Fruit fly (Drosophila melanogaster) whole organism, embryonic: Measurements from ENCODE around the gene TwdlE.

ENCODE experiments used
- Abd-B ChIP-seq: fragments of 200-800 bp; sonication (Bioruptor generic); optimal IDR thresholded peaks from 2 replicates; lab custom pipeline; 2018; ENCODE audit warnings: missing biosample characterization, mild to moderate bottlenecking, missing genetic modification characterization, moderate library complexity
- Ada2b ChIP-seq: fragments of 200-800 bp; sonication (Bioruptor generic); IDR thresholded peaks from 2 replicates; pipeline ENCODE4 v1.3.6; 2022; ENCODE audit warnings: missing biosample characterization, missing genetic modification characterization
- Aef1 ChIP-seq: fragments of 200-800 bp; sonication (Bioruptor generic); IDR thresholded peaks from 3 replicates; pipeline ENCODE4 v1.3.6; 2022; ENCODE audit warnings: missing biosample characterization, missing genetic modification characterization
- B-H2 ChIP-seq: fragments of 200-800 bp; sonication (Bioruptor generic); optimal IDR thresholded peaks from 2 replicates; lab custom pipeline; 2018; ENCODE audit warnings: missing biosample characterization, mild to moderate bottlenecking, missing genetic modification characterization
- Bteb2 ChIP-seq: fragments of 200-800 bp; sonication (Bioruptor generic); optimal IDR thresholded peaks from 2 replicates; lab custom pipeline; 2016; ENCODE audit warnings: missing biosample characterization, missing genetic modification characterization
- CG10209 ChIP-seq: fragments of 200-800 bp; sonication (Bioruptor generic); optimal IDR thresholded peaks from 3 replicates; lab custom pipeline; 2017; ENCODE audit warnings: missing biosample characterization, mild to moderate bottlenecking, missing genetic modification characterization, missing genetic modification reagents
- CG10274 ChIP-seq: fragments of 200-800 bp; sonication (Bioruptor generic); optimal IDR thresholded peaks from 3 replicates; lab custom pipeline; 2017; ENCODE audit warnings: missing biosample characterization, mild to moderate bottlenecking, missing genetic modification characterization
- CG11085 ChIP-seq: fragments of 200-800 bp; sonication (Bioruptor generic); IDR thresholded peaks from 2 replicates; pipeline ENCODE4 v1.3.6; 2022; ENCODE audit warnings: missing biosample characterization, missing genetic modification characterization
- CG12659 ChIP-seq: fragments of 200-800 bp; sonication (Bioruptor generic); optimal IDR thresholded peaks from 3 replicates; lab custom pipeline; 2017; ENCODE audit warnings: mild to moderate bottlenecking, missing biosample characterization, missing genetic modification reagents, missing genetic modification characterization
- CG1647 ChIP-seq: fragments of 200-800 bp; sonication (Bioruptor generic); optimal IDR thresholded peaks from 3 replicates; lab custom pipeline; 2016; ENCODE audit warnings: missing biosample characterization, missing genetic modification characterization
- CG16863 ChIP-seq: fragments of 200-800 bp; sonication (Bioruptor generic); optimal IDR thresholded peaks from 3 replicates; lab custom pipeline; 2016; ENCODE audit warnings: missing biosample characterization, missing genetic modification characterization
- CG18011 ChIP-seq: fragments of 200-800 bp; sonication (Bioruptor generic); optimal IDR thresholded peaks from 2 replicates; lab custom pipeline; 2017; ENCODE audit warnings: missing biosample characterization, missing genetic modification characterization, mild to moderate bottlenecking, moderate library complexity, missing genotype
- CG2116 ChIP-seq: fragments of 200-800 bp; sonication (Bioruptor generic); optimal IDR thresholded peaks from 3 replicates; lab custom pipeline; 2018; ENCODE audit warnings: missing biosample characterization, mild to moderate bottlenecking, missing genetic modification characterization
- CG30020 ChIP-seq: fragments of 200-800 bp; optimal IDR thresholded peaks from 2 replicates; lab custom pipeline; 2019; ENCODE audit warnings: missing biosample characterization, mild to moderate bottlenecking, missing genetic modification characterization, moderate library complexity
- CG3281 ChIP-seq: fragments of 200-800 bp; sonication (Bioruptor generic); optimal IDR thresholded peaks from 3 replicates; lab custom pipeline; 2017; ENCODE audit warnings: missing biosample characterization, mild to moderate bottlenecking, missing genetic modification characterization
- CG33213 ChIP-seq: fragments of 200-800 bp; sonication (Bioruptor generic); optimal IDR thresholded peaks from 3 replicates; lab custom pipeline; 2016; ENCODE audit warnings: missing biosample characterization, missing genetic modification characterization
- CG34376 ChIP-seq: fragments of 200-800 bp; sonication (Bioruptor generic); optimal IDR thresholded peaks from 2 replicates; lab custom pipeline; 2018; ENCODE audit warnings: missing biosample characterization, mild to moderate bottlenecking, missing genetic modification characterization
- CG4424 ChIP-seq: fragments of 200-800 bp; sonication (Bioruptor generic); optimal IDR thresholded peaks from 3 replicates; lab custom pipeline; 2016; ENCODE audit warnings: missing biosample characterization, missing genetic modification characterization
- CG4730 ChIP-seq: fragments of 200-800 bp; sonication (Bioruptor generic); IDR thresholded peaks from 2 replicates; pipeline ENCODE4 v1.3.6; 2022; ENCODE audit warnings: missing biosample characterization, missing genetic modification characterization
- CG6254 ChIP-seq: fragments of 200-800 bp; sonication (Bioruptor generic); optimal IDR thresholded peaks from 3 replicates; lab custom pipeline; 2017; ENCODE audit warnings: mild to moderate bottlenecking, missing biosample characterization, missing genetic modification reagents, missing genetic modification characterization
- CG6683 ChIP-seq: fragments of 200-800 bp; sonication (Bioruptor generic); optimal IDR thresholded peaks from 2 replicates; lab custom pipeline; 2017; ENCODE audit warnings: missing biosample characterization, mild to moderate bottlenecking, missing genetic modification characterization, missing genetic modification reagents
- CG6689 ChIP-seq: fragments of 200-800 bp; sonication (Bioruptor generic); IDR thresholded peaks from 2 replicates; pipeline ENCODE4 v1.3.6; 2022; ENCODE audit warnings: missing biosample characterization, missing genetic modification characterization
- CG7786 ChIP-seq: fragments of 200-800 bp; sonication (Bioruptor generic); optimal IDR thresholded peaks from 2 replicates; lab custom pipeline; 2016; ENCODE audit warnings: missing biosample characterization, missing genetic modification characterization
- CG8478 ChIP-seq: fragments of >200 bp; optimal IDR thresholded peaks from 2 replicates; lab custom pipeline; 2018
- Dbx ChIP-seq: fragments of 200-800 bp; sonication (Bioruptor generic); IDR thresholded peaks from 3 replicates; pipeline ENCODE4 v1.3.6; 2022; ENCODE audit warnings: missing biosample characterization, missing genetic modification characterization
- Dp ChIP-seq: fragments of 200-800 bp; sonication (Bioruptor generic); optimal IDR thresholded peaks from 2 replicates; lab custom pipeline; 2018; ENCODE audit warnings: missing biosample characterization, mild to moderate bottlenecking, missing genetic modification characterization, moderate library complexity
- Fer3 ChIP-seq: fragments of 200-800 bp; sonication (Bioruptor generic); optimal IDR thresholded peaks from 2 replicates; lab custom pipeline; 2018; ENCODE audit warnings: missing biosample characterization, mild to moderate bottlenecking, missing genetic modification characterization, moderate library complexity
- Gug ChIP-seq: fragments of 200-800 bp; sonication (Bioruptor generic); IDR thresholded peaks from 4 replicates; pipeline ENCODE4 v1.3.6; 2022; ENCODE audit warnings: missing biosample characterization, missing genetic modification characterization
- HmgD ChIP-seq: fragments of 200-800 bp; sonication (Bioruptor generic); optimal IDR thresholded peaks from 3 replicates; lab custom pipeline; 2016; ENCODE audit warnings: missing biosample characterization, missing genetic modification characterization
- HmgZ ChIP-seq: fragments of 200-800 bp; sonication (Bioruptor generic); optimal IDR thresholded peaks from 2 replicates; lab custom pipeline; 2018; ENCODE audit warnings: missing biosample characterization, mild to moderate bottlenecking, missing genetic modification characterization
- Hr78 ChIP-seq, 2 experiments: fragments of 200-800 bp in 1 of 2; fragments of >200 bp in 1 of 2; sonication (Bioruptor generic) in 1 of 2; optimal IDR thresholded peaks; 2 replicates each; lab custom pipeline; 2017 to 2019; ENCODE audit warnings: missing biosample characterization in 2 of 2, missing genetic modification characterization in 2 of 2, mild to moderate bottlenecking in 1 of 2, moderate library complexity in 1 of 2
- Lim3 ChIP-seq: fragments of 200-800 bp; sonication (Bioruptor generic); IDR thresholded peaks from 2 replicates; pipeline ENCODE4 v1.3.6; 2022; ENCODE audit warnings: missing biosample characterization, missing genetic modification characterization
- MBD-R2 ChIP-seq: fragments of 200-800 bp; sonication (Bioruptor generic); IDR thresholded peaks from 2 replicates; pipeline ENCODE4 v1.3.6; 2022; ENCODE audit warnings: missing biosample characterization, missing genetic modification characterization
- NFAT ChIP-seq: fragments of 200-800 bp; sonication (Bioruptor generic); IDR thresholded peaks from 2 replicates; pipeline ENCODE4 v1.3.6; 2022; ENCODE audit warnings: missing biosample characterization, missing genetic modification characterization
- Optix ChIP-seq: fragments of 200-800 bp; sonication (Bioruptor generic); IDR thresholded peaks from 3 replicates; pipeline ENCODE4 v1.3.6; 2022; ENCODE audit warnings: missing biosample characterization, missing genetic modification characterization
- Usf ChIP-seq: fragments of 200-800 bp; sonication (Bioruptor generic); optimal IDR thresholded peaks from 2 replicates; lab custom pipeline; 2017; ENCODE audit warnings: missing genotype, missing biosample characterization, missing genetic modification characterization
- Xrp1 ChIP-seq: fragments of 200-800 bp; sonication (Bioruptor generic); IDR thresholded peaks from 2 replicates; pipeline ENCODE4 v1.3.6; 2022; ENCODE audit warnings: missing biosample characterization, missing genetic modification characterization
- ab ChIP-seq: fragments of 200-800 bp; sonication (Bioruptor generic); optimal IDR thresholded peaks from 2 replicates; lab custom pipeline; 2016; ENCODE audit warnings: missing biosample characterization, missing genetic modification characterization
- amos ChIP-seq: fragments of 200-800 bp; sonication (Bioruptor generic); IDR thresholded peaks from 2 replicates; pipeline ENCODE4 v1.3.6; 2022; ENCODE audit warnings: missing biosample characterization, missing genetic modification characterization; ENCODE audit not compliant: partially characterized antibody
- aop ChIP-seq: fragments of 200-800 bp; sonication (Bioruptor generic); IDR thresholded peaks from 2 replicates; pipeline ENCODE4 v1.3.6; 2022; ENCODE audit warnings: missing biosample characterization, missing genetic modification characterization
- bsh ChIP-seq, 2 experiments: fragments of 200-800 bp; sonication (Bioruptor generic); optimal IDR thresholded peaks; 2 replicates each; lab custom pipeline; 2017 to 2018; ENCODE audit warnings: mild to moderate bottlenecking in 2 of 2, missing biosample characterization in 2 of 2, missing genetic modification characterization in 2 of 2, moderate library complexity in 1 of 2
- caup ChIP-seq: fragments of 200-800 bp; sonication (Bioruptor generic); optimal IDR thresholded peaks from 3 replicates; lab custom pipeline; 2017; ENCODE audit warnings: missing biosample characterization, mild to moderate bottlenecking, missing genetic modification characterization, moderate library complexity; ENCODE audit not compliant: severe bottlenecking
- disco-r ChIP-seq: fragments of 200-800 bp; sonication (Bioruptor generic); optimal IDR thresholded peaks from 2 replicates; lab custom pipeline; 2016; ENCODE audit warnings: missing biosample characterization, missing genetic modification characterization
- esg ChIP-seq: fragments of 200-800 bp; sonication (Bioruptor generic); conservative IDR thresholded peaks from 2 replicates; pipeline ENCODE4 v1.3.6; 2022; ENCODE audit warnings: missing biosample characterization, missing genetic modification characterization
- fd3F ChIP-seq: fragments of 200-800 bp; sonication (Bioruptor generic); optimal IDR thresholded peaks from 2 replicates; lab custom pipeline; 2018; ENCODE audit warnings: missing biosample characterization, mild to moderate bottlenecking, missing genetic modification characterization, moderate library complexity
- gcm ChIP-seq: fragments of 200-800 bp; sonication (Bioruptor generic); optimal IDR thresholded peaks from 2 replicates; lab custom pipeline; 2019; ENCODE audit warnings: missing biosample characterization, mild to moderate bottlenecking, missing genetic modification characterization, moderate library complexity
- mam ChIP-seq: fragments of 200-800 bp; sonication (Bioruptor generic); optimal IDR thresholded peaks from 3 replicates; lab custom pipeline; 2016; ENCODE audit warnings: missing biosample characterization, missing genetic modification characterization
- row ChIP-seq: fragments of 200-800 bp; sonication (Bioruptor generic); IDR thresholded peaks from 3 replicates; pipeline ENCODE4 v1.3.6; 2022; ENCODE audit warnings: missing biosample characterization, missing genetic modification characterization
- slbo ChIP-seq: fragments of 200-800 bp; sonication (Bioruptor generic); IDR thresholded peaks from 2 replicates; pipeline ENCODE4 v1.3.6; 2022; ENCODE audit warnings: missing biosample characterization, missing genetic modification characterization
- sob ChIP-seq: fragments of 200-800 bp; sonication (Bioruptor generic); IDR thresholded peaks from 2 replicates; pipeline ENCODE4 v1.3.6; 2022; ENCODE audit warnings: missing biosample characterization, missing genetic modification characterization
- ssp ChIP-seq: fragments of 200-800 bp; sonication (Bioruptor generic); IDR thresholded peaks from 2 replicates; pipeline ENCODE4 v1.3.6; 2022; ENCODE audit warnings: missing biosample characterization, missing genetic modification characterization
- ttk ChIP-seq: fragments of 200-800 bp; sonication (Bioruptor generic); IDR thresholded peaks from 2 replicates; pipeline ENCODE4 v2.1.2; 2022; ENCODE audit warnings: missing biosample characterization, missing genetic modification characterization
- yki ChIP-seq: fragments of >200 bp; optimal IDR thresholded peaks from 3 replicates; lab custom pipeline; 2018

TwdlE gene

DNA sequence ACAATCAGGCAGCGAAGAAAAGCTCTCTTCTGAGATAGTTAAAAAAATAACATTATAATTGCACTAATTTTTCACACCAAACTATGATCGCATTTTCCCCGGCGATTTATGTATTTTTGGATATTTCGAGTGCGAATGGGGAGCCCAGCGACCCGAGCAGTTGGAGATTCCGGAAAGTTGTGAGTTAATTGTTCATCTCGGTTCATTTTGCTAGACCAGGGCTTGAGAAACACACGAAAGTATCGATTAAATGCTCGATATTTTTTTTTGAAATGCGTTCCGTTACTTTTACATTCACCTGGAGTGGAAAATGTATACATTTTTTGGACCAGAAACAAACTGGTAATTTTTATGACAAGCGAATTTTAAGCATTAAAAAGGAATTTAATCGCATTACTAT is 50.1 kb downstream of the TwdlE start, which contains the start of gene Cdc14 (continued):
- TF ChIP-seq CG7786 (GFP tag; lab: Kevin White, UChicago): no peak
- no peak for TF ChIP-seq Dp (GFP tag; lab: Kevin White, UChicago)
- TF ChIP-seq CG3281 (GFP tag; lab: Kevin White, UChicago): no peak
- no peak for TF ChIP-seq Aef1 (GFP tag; lab: Robert Waterston, UW)
- no peak for TF ChIP-seq CG18011 (GFP tag; lab: Kevin White, UChicago)
- TF ChIP-seq Abd-B (GFP tag; lab: Kevin White, UChicago): no peak
- TF ChIP-seq HmgZ (tag; lab: Kevin White, UChicago): no peak
- no peak for TF ChIP-seq HmgD (GFP tag; lab: Kevin White, UChicago)
- TF ChIP-seq bsh (GFP tag; optimal IDR thresholded peaks at IDR 0.05; lab: Kevin White, UChicago): no peak
- TF ChIP-seq mam (GFP tag; lab: Kevin White, UChicago): no peak
- peak; percentile 7; the same call in 1 of the 2 replicates for TF ChIP-seq MBD-R2 (GFP tag; lab: Robert Waterston, UW)
- no peak for TF ChIP-seq Hr78 (GFP tag; optimal IDR thresholded peaks at IDR 0.05; lab: Kevin White, UChicago)
- peak; percentile 74; the same call in 1 of the 2 replicates for TF ChIP-seq amos (GFP tag; lab: Robert Waterston, UW)
- TF ChIP-seq CG30020 (tag; lab: Kevin White, UChicago): no peak
- TF ChIP-seq CG6254 (GFP tag; lab: Kevin White, UChicago): no peak
- 0 out of 3 replicates have a peak, but pooled peaks have one; percentile 30 for TF ChIP-seq row (GFP tag; lab: Robert Waterston, UW)
- no peak for TF ChIP-seq CG34376 (GFP tag; lab: Kevin White, UChicago)
- TF ChIP-seq CG1647: no peak
- no peak for TF ChIP-seq sob
- no peak for TF ChIP-seq yki (lab: Kevin White, UChicago)
- no peak for TF ChIP-seq CG10274 (GFP tag; lab: Kevin White, UChicago)
- no peak for TF ChIP-seq ttk (GFP tag; lab: Robert Waterston, UW)
- TF ChIP-seq Xrp1: no peak
- no peak for TF ChIP-seq Lim3 (GFP tag; lab: Robert Waterston, UW)
- TF ChIP-seq Usf (GFP tag; lab: Kevin White, UChicago): no peak
- no peak for TF ChIP-seq CG6683 (GFP tag; lab: Kevin White, UChicago)
- no peak for TF ChIP-seq aop (GFP tag; lab: Robert Waterston, UW)
- peak; percentile 24; the same call in 1 of the 2 replicates for TF ChIP-seq NFAT (GFP tag; lab: Robert Waterston, UW)
- no peak for TF ChIP-seq B-H2 (GFP tag; lab: Kevin White, UChicago)
- TF ChIP-seq ssp (GFP tag; lab: Robert Waterston, UW): no peak
- TF ChIP-seq CG4424 (GFP tag; lab: Kevin White, UChicago): no peak
- TF ChIP-seq ab: no peak
- TF ChIP-seq Gug (GFP tag; lab: Robert Waterston, UW): no peak
- TF ChIP-seq CG33213: no peak
- TF ChIP-seq CG8478 (lab: Kevin White, UChicago): no peak
- TF ChIP-seq Fer3 (tag; lab: Kevin White, UChicago): no peak
- no peak for TF ChIP-seq esg (GFP tag; lab: Robert Waterston, UW)
- TF ChIP-seq CG2116 (GFP tag; lab: Kevin White, UChicago): peak; percentile 6
- TF ChIP-seq caup (GFP tag; lab: Kevin White, UChicago): peak; percentile 17
- TF ChIP-seq gcm (GFP tag; lab: Kevin White, UChicago): no peak
- TF ChIP-seq Ada2b (GFP tag; lab: Robert Waterston, UW): no peak
- no peak for TF ChIP-seq CG16863 (GFP tag; lab: Kevin White, UChicago)
- no peak for TF ChIP-seq CG11085 (GFP tag; lab: Robert Waterston, UW)
- no peak for TF ChIP-seq slbo (GFP tag; lab: Robert Waterston, UW)
- TF ChIP-seq fd3F (GFP tag; lab: Kevin White, UChicago): no peak
- TF ChIP-seq Optix (GFP tag; lab: Robert Waterston, UW): no peak
- TF ChIP-seq CG6689: no peak
- TF ChIP-seq disco-r: no peak
- no peak for TF ChIP-seq CG4730 (GFP tag; lab: Robert Waterston, UW)
- TF ChIP-seq CG12659 (GFP tag; lab: Kevin White, UChicago): peak; percentile 3
- no peak for TF ChIP-seq Dbx (GFP tag; lab: Robert Waterston, UW)
- TF ChIP-seq CG10209 (GFP tag; lab: Kevin White, UChicago): no peak
- TF ChIP-seq Bteb2 (GFP tag; lab: Kevin White, UChicago): no peak
